Worm (Caenorhabditis elegans): ENCODE results near the gene ZC239.22.

Gene ZC239.22

ce11 chrII:3245836-3246235 lies 25.2 kb upstream of the ZC239.22 start, which contains the start of gene C17F4.7:
Gene C17F4.7 (minus strand): TSS chrII:3246015.
- TF ChIP-seq nhr-25 (tag; optimal IDR thresholded peaks at IDR 0.05) (no peak), fkh-10 (GFP tag; optimal IDR thresholded peaks at IDR 0.05) (no peak), unc-39 (tag; optimal IDR thresholded peaks at IDR 0.05) (no peak), egl-5 (tag; optimal IDR thresholded peaks at IDR 0.05) (no peak), elt-2 (tag; optimal IDR thresholded peaks at IDR 0.05) (peak; percentile 99), fos-1 (tag; optimal IDR thresholded peaks at IDR 0.05) (no peak), aly-2 (tag; optimal IDR thresholded peaks at IDR 0.05) (no peak), nhr-237 (tag; optimal IDR thresholded peaks at IDR 0.05) (no peak), jun-1 (tag; optimal IDR thresholded peaks at IDR 0.05) (peak; percentile 71), nhr-77 (tag; optimal IDR thresholded peaks at IDR 0.05) (no peak), nhr-43 (tag; optimal IDR thresholded peaks at IDR 0.05; ENCODE audit: poor library complexity, severe bottlenecking) (no peak), eor-1 (tag; optimal IDR thresholded peaks at IDR 0.05) (no peak), pqm-1 (tag; optimal IDR thresholded peaks at IDR 0.05) (peak; percentile 96)

ce11 chrII:3244758-3245157 lies 24.1 kb upstream of the ZC239.22 start:
- peak; percentile 9 for TF ChIP-seq fos-1 (tag; optimal IDR thresholded peaks at IDR 0.05)
- no peak for TF ChIP-seq lin-39 (tag; optimal IDR thresholded peaks at IDR 0.05)
- TF ChIP-seq elt-2 (tag; optimal IDR thresholded peaks at IDR 0.05) = peak; percentile 50
- no peak for TF ChIP-seq pqm-1 (tag; optimal IDR thresholded peaks at IDR 0.05)
- TF ChIP-seq nfya-1 (tag; optimal IDR thresholded peaks at IDR 0.05; ENCODE audit: insufficient read depth) = no peak
- TF ChIP-seq egl-5 (tag; optimal IDR thresholded peaks at IDR 0.05) = no peak
- TF ChIP-seq nhr-77 (tag; optimal IDR thresholded peaks at IDR 0.05) = peak; percentile 54
- TF ChIP-seq nhr-11 (tag; optimal IDR thresholded peaks at IDR 0.05) = no peak

- TF ChIP-seq nhr-28 (tag; optimal IDR thresholded peaks at IDR 0.05) = no peak
- no peak for TF ChIP-seq sea-2 (GFP tag; optimal IDR thresholded peaks at IDR 0.05)
- TF ChIP-seq ztf-11 (tag; optimal IDR thresholded peaks at IDR 0.05) = no peak
- no peak for TF ChIP-seq snpc-4 (tag; optimal IDR thresholded peaks at IDR 0.05)
- no peak for TF ChIP-seq nhr-25 (tag; optimal IDR thresholded peaks at IDR 0.05)
- no peak for TF ChIP-seq R02D3.7 (tag; optimal IDR thresholded peaks at IDR 0.05)
Observed at ce11 chrII:3244070-3244469, 23.4 kb upstream of the ZC239.22 start, which contains the start of gene C17F4.12. Gene C17F4.12 (minus strand): TSS chrII:3244170.

- peak; percentile 35 for TF ChIP-seq nhr-23 (tag; optimal IDR thresholded peaks at IDR 0.05)
- peak in 1 of 3 experiments; percentile 27 for TF ChIP-seq elt-3 (tag; optimal IDR thresholded peaks at IDR 0.05)
- no peak for TF ChIP-seq egl-27 (tag; optimal IDR thresholded peaks at IDR 0.05)
- TF ChIP-seq ceh-82 (tag; optimal IDR thresholded peaks at IDR 0.05) = no peak
- TF ChIP-seq fkh-2 (tag; optimal IDR thresholded peaks at IDR 0.05) = no peak
- TF ChIP-seq nhr-43 (tag; optimal IDR thresholded peaks at IDR 0.05; ENCODE audit: poor library complexity, severe bottlenecking) = no peak
- no peak for TF ChIP-seq zag-1 (tag; optimal IDR thresholded peaks at IDR 0.05)
- no peak for TF ChIP-seq jun-1 (tag; optimal IDR thresholded peaks at IDR 0.05)
Observed at ce11 chrII:3241842-3242241, 21.2 kb upstream of the ZC239.22 start.

ce11 chrII:3240207-3240606 lies 19.6 kb upstream of the ZC239.22 start, which contains the start of gene C17F4.3:
Gene C17F4.3 (plus strand): TSS chrII:3240507.
- no peak for TF ChIP-seq unc-62 (GFP tag; optimal IDR thresholded peaks at IDR 0.05)
- no peak for TF ChIP-seq nhr-76 (tag; optimal IDR thresholded peaks at IDR 0.05)
- TF ChIP-seq ceh-82 (tag; optimal IDR thresholded peaks at IDR 0.05) = no peak
- TF ChIP-seq fos-1 (tag; optimal IDR thresholded peaks at IDR 0.05) = no peak
- no peak for TF ChIP-seq ceh-16 (tag; optimal IDR thresholded peaks at IDR 0.05)
- no peak for TF ChIP-seq nhr-28 (tag; optimal IDR thresholded peaks at IDR 0.05)
- no peak for TF ChIP-seq pha-4 (tag; optimal IDR thresholded peaks at IDR 0.05)
- TF ChIP-seq pqm-1 (tag; optimal IDR thresholded peaks at IDR 0.05) = no peak
- TF ChIP-seq ceh-9 (tag; optimal IDR thresholded peaks at IDR 0.05) = no peak
- no peak for TF ChIP-seq nhr-43 (tag; optimal IDR thresholded peaks at IDR 0.05; ENCODE audit: poor library complexity, severe bottlenecking)
- no peak for TF ChIP-seq hmg-11 (tag; optimal IDR thresholded peaks at IDR 0.05)
- TF ChIP-seq ceh-28 (tag; optimal IDR thresholded peaks at IDR 0.05) = no peak
- TF ChIP-seq fkh-2 (tag; optimal IDR thresholded peaks at IDR 0.05) = no peak
- TF ChIP-seq unc-39 (tag; optimal IDR thresholded peaks at IDR 0.05) = no peak
- no peak for TF ChIP-seq daf-12 (tag; optimal IDR thresholded peaks at IDR 0.05)
- no peak for TF ChIP-seq nhr-25 (tag; optimal IDR thresholded peaks at IDR 0.05)
- no peak for TF ChIP-seq nhr-11 (tag; optimal IDR thresholded peaks at IDR 0.05)
- TF ChIP-seq egl-5 (tag; optimal IDR thresholded peaks at IDR 0.05) = no peak

Data from whole organism, L3 larva.